Worm (Caenorhabditis elegans) whole organism, early embryonic: ENCODE results near the gene osgn-1.

Experiments
- B0310.2 ChIP-seq: sonication (generic microtip); optimal IDR thresholded peaks from 2 replicates; lab custom pipeline; 2016; ENCODE audit warnings: mild to moderate bottlenecking, missing genetic modification characterization, missing compliant biosample characterization
- F13C5.2 ChIP-seq: sonication (generic microtip); optimal IDR thresholded peaks from 2 replicates; lab custom pipeline; 2017; ENCODE audit warnings: mild to moderate bottlenecking, missing genetic modification characterization, inconsistent platforms, missing compliant biosample characterization
- aly-1 ChIP-seq: sonication (generic microtip); optimal IDR thresholded peaks from 2 replicates; lab custom pipeline; 2016; ENCODE audit warnings: missing genetic modification characterization, missing compliant biosample characterization
- ama-1 ChIP-seq: fragments of 150-350 bp; optimal IDR thresholded peaks from 2 replicates; lab custom pipeline; 2014
- ceh-13 ChIP-seq: fragments of 200-800 bp; sonication (Bioruptor generic); optimal IDR thresholded peaks from 2 replicates; lab custom pipeline; 2018; ENCODE audit warnings: mild to moderate bottlenecking, missing genetic modification characterization, missing compliant biosample characterization
- ceh-36 ChIP-seq: sonication (generic microtip); optimal IDR thresholded peaks from 2 replicates; lab custom pipeline; 2016; ENCODE audit warnings: missing genetic modification characterization, inconsistent platforms, missing compliant biosample characterization
- ets-7 ChIP-seq: sonication (generic microtip); optimal IDR thresholded peaks from 2 replicates; lab custom pipeline; 2016; ENCODE audit warnings: missing genotype, missing genetic modification characterization, missing compliant biosample characterization
- flt-1 ChIP-seq: fragments of 200-800 bp; sonication (Bioruptor generic); IDR thresholded peaks from 2 replicates; pipeline ENCODE4 v1.3.6; 2022; ENCODE audit warnings: missing genetic modification characterization, missing compliant biosample characterization
- hmbx-1 ChIP-seq: sonication (generic microtip); optimal IDR thresholded peaks from 2 replicates; lab custom pipeline; 2016; ENCODE audit warnings: mild to moderate bottlenecking, missing genetic modification characterization, missing compliant biosample characterization
- hmg-4 ChIP-seq: fragments of 200-800 bp; sonication (Bioruptor generic); optimal IDR thresholded peaks from 2 replicates; lab custom pipeline; 2018; ENCODE audit warnings: mild to moderate bottlenecking, missing genetic modification characterization, missing compliant biosample characterization
- hnd-1 ChIP-seq: sonication (generic microtip); optimal IDR thresholded peaks from 2 replicates; lab custom pipeline; 2016; ENCODE audit warnings: missing genetic modification characterization, missing compliant biosample characterization
- pes-1 ChIP-seq: fragments of 200-800 bp; sonication (Bioruptor generic); IDR thresholded peaks from 2 replicates; pipeline ENCODE4 v1.3.6; 2022; ENCODE audit warnings: missing genetic modification reagents, missing genetic modification characterization, missing compliant biosample characterization
- scrt-1 ChIP-seq: fragments of 200-800 bp; sonication (Bioruptor generic); IDR thresholded peaks from 2 replicates; pipeline ENCODE4 v1.3.6; 2022; ENCODE audit warnings: missing genetic modification characterization, missing compliant biosample characterization
- sea-1 ChIP-seq: fragments of 200-800 bp; sonication (Bioruptor generic); conservative IDR thresholded peaks from 2 replicates; pipeline ENCODE4 v1.3.6; 2022; ENCODE audit warnings: missing genetic modification characterization, missing compliant biosample characterization
- tbx-11 ChIP-seq: fragments of 200-800 bp; sonication (Bioruptor generic); IDR thresholded peaks from 2 replicates; pipeline ENCODE4 v1.3.6; 2022; ENCODE audit warnings: missing genetic modification characterization, missing compliant biosample characterization
- tbx-37 ChIP-seq: fragments of 200-800 bp; sonication (Bioruptor generic); conservative IDR thresholded peaks from 2 replicates; pipeline ENCODE4 v1.3.6; 2022; ENCODE audit warnings: missing genetic modification reagents, missing genetic modification characterization, missing compliant biosample characterization
- tra-4 ChIP-seq: sonication (generic microtip); optimal IDR thresholded peaks from 2 replicates; lab custom pipeline; 2017; ENCODE audit warnings: missing genetic modification characterization, missing compliant biosample characterization

Gene osgn-1

DNA sequence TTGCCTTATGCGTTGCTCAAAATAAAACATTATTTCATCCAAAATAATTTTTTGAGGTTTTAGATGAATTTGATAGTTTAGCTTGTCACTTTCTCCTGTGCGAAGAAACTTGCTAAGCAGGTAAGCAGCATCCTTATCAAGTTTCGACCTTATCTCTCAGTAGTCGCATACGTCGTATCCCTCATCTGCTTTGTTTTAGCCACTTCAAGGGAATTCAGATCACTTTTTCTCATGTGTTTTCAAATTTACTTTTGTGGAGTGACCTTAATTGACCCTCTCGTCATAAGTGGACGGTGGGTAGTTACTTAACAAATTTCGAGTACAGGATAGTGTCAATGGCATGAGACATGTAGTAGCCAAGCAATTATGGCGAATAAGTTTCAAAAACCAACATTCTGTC lies 29.5 kb downstream of the osgn-1 start:
- no peak for TF ChIP-seq ceh-36 (tag; lab: Kevin White, UChicago)
- no peak for TF ChIP-seq tra-4 (tag; lab: Kevin White, UChicago)
- no peak for TF ChIP-seq aly-1 (tag; lab: Kevin White, UChicago)
- no peak for TF ChIP-seq hmbx-1
- no peak for TF ChIP-seq B0310.2 (tag; lab: Kevin White, UChicago)
- no peak for TF ChIP-seq tbx-11 (GFP tag; lab: Robert Waterston, UW)

DNA sequence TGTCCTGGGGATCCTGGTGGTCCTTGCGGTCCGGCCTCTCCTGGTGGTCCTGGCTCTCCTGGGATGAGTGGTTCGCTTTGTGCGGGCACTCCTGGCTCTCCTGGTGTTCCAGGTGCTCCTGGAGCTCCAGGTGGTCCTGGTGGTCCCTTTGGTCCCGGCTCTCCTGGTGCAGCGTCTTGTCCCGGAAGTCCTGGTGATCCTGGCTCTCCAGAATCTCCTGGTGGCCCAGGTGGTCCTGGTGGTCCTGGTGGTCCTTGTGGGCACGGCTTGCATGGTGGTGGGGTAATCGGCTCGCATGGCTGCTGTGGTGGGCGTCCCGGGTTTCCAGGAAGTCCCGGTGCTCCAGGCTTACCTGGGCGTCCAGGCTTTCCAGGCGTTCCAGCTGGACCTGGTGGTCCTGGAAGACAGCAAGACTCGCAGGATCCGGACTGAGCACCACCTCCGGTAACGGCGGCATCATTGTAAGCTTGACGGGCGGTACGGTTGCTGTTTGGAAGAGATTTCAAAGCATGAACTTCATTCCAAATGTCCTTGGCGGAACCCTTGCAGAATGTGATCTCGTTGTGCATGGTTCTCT lies 36.7 kb downstream of the osgn-1 start:
- TF ChIP-seq B0310.2 (tag; lab: Kevin White, UChicago) (no peak), aly-1 (tag; lab: Kevin White, UChicago) (peak; percentile 2)

DNA sequence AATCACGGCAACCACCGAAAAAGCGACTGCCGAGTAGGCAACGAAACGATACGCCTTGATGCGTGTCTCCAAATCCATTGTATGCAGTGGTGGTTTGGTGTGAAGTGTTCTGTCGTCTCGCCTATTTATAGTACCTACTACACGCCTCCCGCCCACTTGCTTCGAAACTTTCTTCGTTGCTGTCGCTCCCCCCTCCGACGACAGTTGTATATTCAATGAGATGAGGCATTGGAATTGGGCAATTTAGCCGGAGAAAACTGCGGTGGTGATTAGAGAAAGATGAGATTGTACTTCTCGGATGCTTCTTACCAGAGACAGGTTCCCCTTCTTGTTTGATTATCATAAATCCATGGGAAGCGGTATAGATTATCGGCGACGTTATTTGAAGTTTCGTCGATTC lies 37.3 kb downstream of the osgn-1 start, which contains the start of gene col-34:
TSS of gene col-34 (minus strand) at position 101 of the 400 bp plus-strand sequence.
- TF ChIP-seq sea-1 (GFP tag; lab: Robert Waterston, UW) (no peak), hmbx-1 (no peak), F13C5.2 (tag; lab: Kevin White, UChicago) (no peak), pes-1 (no peak), scrt-1 (GFP tag; lab: Robert Waterston, UW) (no peak), tbx-37 (GFP tag; lab: Robert Waterston, UW) (no peak), ceh-36 (tag; lab: Kevin White, UChicago) (no peak), ceh-13 (GFP tag; lab: Kevin White, UChicago) (no peak), tbx-11 (GFP tag; lab: Robert Waterston, UW) (no peak), aly-1 (tag; lab: Kevin White, UChicago) (no peak)

DNA sequence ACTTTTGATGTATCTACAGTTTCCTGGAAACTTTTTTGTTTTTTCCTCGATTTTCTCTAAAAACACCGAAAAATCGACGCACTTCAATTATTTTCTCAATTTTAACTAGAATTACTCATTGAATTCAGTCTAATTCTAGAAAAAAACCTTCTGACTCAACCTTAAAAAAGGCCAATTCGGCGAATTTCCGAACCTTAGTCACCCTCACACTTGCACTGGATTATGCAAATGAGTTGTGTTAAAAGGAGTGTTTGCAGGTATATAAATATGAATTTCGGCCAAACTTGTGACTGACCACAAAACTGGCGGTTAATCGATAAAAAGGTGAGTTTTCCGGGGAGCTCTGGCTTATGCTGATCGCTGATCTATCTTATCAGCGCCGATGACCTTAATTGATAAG lies 39.3 kb downstream of the osgn-1 start, which contains the start of gene ttr-20:
TSS of gene ttr-20 (plus strand) at position 301 of the 400 bp plus-strand sequence.
- TF ChIP-seq tbx-37 (GFP tag; lab: Robert Waterston, UW) (no peak), ets-7 (tag; lab: Kevin White, UChicago) (no peak), scrt-1 (GFP tag; lab: Robert Waterston, UW) (no peak), sea-1 (GFP tag; lab: Robert Waterston, UW) (no peak), ceh-36 (tag; lab: Kevin White, UChicago) (no peak), hnd-1 (tag; lab: Kevin White, UChicago) (no peak), tra-4 (tag; lab: Kevin White, UChicago) (no peak), pes-1 (no peak), F13C5.2 (tag; lab: Kevin White, UChicago) (no peak), ama-1 (lab: Kevin White, UChicago) (no peak), hmg-4 (GFP tag; lab: Kevin White, UChicago) (no peak), B0310.2 (tag; lab: Kevin White, UChicago) (no peak), aly-1 (tag; lab: Kevin White, UChicago) (no peak), flt-1 (GFP tag; lab: Robert Waterston, UW) (no peak), ceh-13 (GFP tag; lab: Kevin White, UChicago) (no peak), tbx-11 (GFP tag; lab: Robert Waterston, UW) (no peak), hmbx-1 (no peak)

DNA sequence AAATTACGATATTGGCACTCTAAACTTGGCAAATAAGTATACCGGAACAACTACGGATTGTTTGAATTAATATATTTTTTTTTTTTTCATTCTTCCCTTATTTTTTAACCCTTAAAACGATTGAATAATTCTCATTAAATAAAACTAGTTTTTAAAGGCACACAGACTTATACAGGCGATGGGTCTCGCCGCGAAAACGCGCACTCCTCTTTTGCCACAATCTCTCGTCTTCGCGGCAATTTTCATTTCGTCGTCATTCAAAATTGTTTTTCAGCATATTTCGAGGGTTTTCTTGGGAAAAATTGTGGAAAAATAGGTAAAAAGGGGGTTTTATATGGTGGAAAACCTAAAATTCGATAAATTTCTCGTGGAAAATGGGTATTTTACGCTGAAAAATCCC lies 40.1 kb downstream of the osgn-1 start:
- TF ChIP-seq F13C5.2 (tag; lab: Kevin White, UChicago) (peak; percentile 18), pes-1 (no peak)

DNA sequence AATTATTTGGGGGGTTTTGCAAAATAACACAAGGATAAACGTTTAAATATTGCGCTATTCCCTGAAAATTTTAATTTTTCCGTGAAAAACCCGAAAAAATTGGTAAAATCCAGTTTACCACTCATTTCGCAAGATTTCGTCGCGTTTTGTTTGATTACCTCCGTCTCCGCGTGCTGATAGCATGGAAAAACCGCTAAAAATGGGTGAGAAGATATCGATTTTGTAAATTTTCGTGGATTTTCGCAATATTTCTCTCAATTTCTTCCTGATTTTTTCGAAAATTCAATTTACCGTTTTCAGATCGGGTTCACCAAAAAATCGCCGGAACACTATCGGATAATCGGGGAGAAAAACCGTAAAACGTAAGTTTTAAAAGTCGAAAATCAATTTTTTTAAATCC lies 40.6 kb downstream of the osgn-1 start, which contains the start of gene ama-1:
TSS of gene ama-1 (plus strand) at position 301 of the 400 bp plus-strand sequence.
- TF ChIP-seq hmbx-1 (no peak), tra-4 (tag; lab: Kevin White, UChicago) (no peak), ets-7 (tag; lab: Kevin White, UChicago) (no peak), flt-1 (GFP tag; lab: Robert Waterston, UW) (no peak), B0310.2 (tag; lab: Kevin White, UChicago) (no peak), F13C5.2 (tag; lab: Kevin White, UChicago) (no peak), ama-1 (lab: Kevin White, UChicago) (no peak), scrt-1 (GFP tag; lab: Robert Waterston, UW) (no peak), tbx-37 (GFP tag; lab: Robert Waterston, UW) (no peak), pes-1 (no peak), hmg-4 (GFP tag; lab: Kevin White, UChicago) (no peak), sea-1 (GFP tag; lab: Robert Waterston, UW) (no peak), hnd-1 (tag; lab: Kevin White, UChicago) (no peak), ceh-13 (GFP tag; lab: Kevin White, UChicago) (no peak), ceh-36 (tag; lab: Kevin White, UChicago) (no peak), tbx-11 (GFP tag; lab: Robert Waterston, UW) (no peak), aly-1 (tag; lab: Kevin White, UChicago) (no peak)

DNA sequence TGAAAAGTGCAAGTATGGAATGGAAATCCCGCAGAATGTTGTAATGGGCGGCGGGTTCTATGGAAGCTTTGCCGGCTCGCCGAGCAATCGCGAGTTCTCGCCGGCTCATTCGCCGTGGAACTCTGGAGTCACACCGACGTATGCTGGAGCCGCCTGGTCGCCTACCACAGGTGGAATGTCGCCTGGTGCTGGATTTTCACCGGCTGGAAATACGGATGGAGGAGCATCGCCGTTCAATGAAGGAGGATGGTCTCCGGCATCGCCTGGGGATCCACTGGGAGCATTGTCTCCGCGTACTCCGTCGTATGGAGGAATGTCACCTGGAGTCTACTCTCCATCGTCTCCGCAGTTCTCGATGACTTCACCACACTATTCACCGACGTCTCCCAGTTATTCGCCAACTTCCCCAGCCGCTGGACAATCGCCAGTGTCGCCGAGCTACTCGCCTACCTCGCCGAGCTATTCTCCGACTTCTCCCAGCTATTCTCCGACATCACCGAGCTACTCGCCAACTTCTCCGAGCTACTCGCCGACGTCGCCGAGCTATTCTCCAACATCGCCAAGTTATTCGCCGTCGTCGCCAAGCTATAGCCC lies 47.9 kb downstream of the osgn-1 start:
- TF ChIP-seq tra-4 (tag; lab: Kevin White, UChicago) (no peak), aly-1 (tag; lab: Kevin White, UChicago) (peak; percentile 1)

DNA sequence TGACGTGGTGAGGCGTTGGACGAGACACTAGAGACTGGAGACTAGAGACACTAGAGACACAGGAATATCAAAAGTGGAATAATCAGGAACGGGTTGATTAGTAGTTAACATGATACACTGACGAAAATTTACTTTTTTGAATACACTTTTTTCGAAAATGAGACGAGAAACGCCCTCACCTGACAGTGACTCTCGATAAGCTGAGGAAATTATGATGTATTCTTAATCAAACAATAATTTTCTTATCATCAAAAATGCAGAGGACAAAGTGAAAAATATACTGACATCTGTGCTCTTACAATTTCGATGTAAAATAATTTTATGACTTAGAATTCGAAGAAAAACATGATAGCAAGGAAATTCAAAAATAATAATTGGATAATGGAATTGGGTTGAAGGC lies 52.2 kb downstream of the osgn-1 start:
- no peak for TF ChIP-seq B0310.2 (tag; lab: Kevin White, UChicago)
- no peak for TF ChIP-seq hnd-1 (tag; lab: Kevin White, UChicago)
- no peak for TF ChIP-seq sea-1 (GFP tag; lab: Robert Waterston, UW)
- no peak for TF ChIP-seq scrt-1 (GFP tag; lab: Robert Waterston, UW)
- TF ChIP-seq F13C5.2 (tag; lab: Kevin White, UChicago): no peak
- no peak for TF ChIP-seq tra-4 (tag; lab: Kevin White, UChicago)
- no peak for TF ChIP-seq tbx-37 (GFP tag; lab: Robert Waterston, UW)
- TF ChIP-seq pes-1: no peak
- no peak for TF ChIP-seq ceh-36 (tag; lab: Kevin White, UChicago)
- TF ChIP-seq aly-1 (tag; lab: Kevin White, UChicago): no peak
- TF ChIP-seq hmbx-1: no peak
- no peak for TF ChIP-seq ets-7 (tag; lab: Kevin White, UChicago)
- TF ChIP-seq ceh-13 (GFP tag; lab: Kevin White, UChicago): no peak
- TF ChIP-seq flt-1 (GFP tag; lab: Robert Waterston, UW): no peak
